Worm (Caenorhabditis elegans) whole organism, mixed stage, embryonic: Measurements from ENCODE around the gene K10C2.7.

ENCODE experiments used
- cnd-1 ChIP-seq: fragments of 200-800 bp; sonication (Bioruptor generic); optimal IDR thresholded peaks from 2 replicates; lab custom pipeline; 2018; ENCODE audit warnings: mild to moderate bottlenecking, missing genetic modification characterization, missing compliant biosample characterization
- flh-1 ChIP-seq: fragments of 200-800 bp; sonication (Bioruptor generic); optimal IDR thresholded peaks from 2 replicates; lab custom pipeline; 2018; ENCODE audit warnings: mild to moderate bottlenecking, missing genetic modification characterization, moderate library complexity, missing compliant biosample characterization
- nhr-12 ChIP-seq: fragments of 150-350 bp; optimal IDR thresholded peaks from 2 replicates; lab custom pipeline; 2014; ENCODE audit warnings: missing biosample characterization, missing genetic modification characterization
- nhr-2 ChIP-seq: fragments of 150-350 bp; optimal IDR thresholded peaks from 2 replicates; lab custom pipeline; 2014; ENCODE audit warnings: missing biosample characterization, missing genetic modification characterization
- nhr-76 ChIP-seq: sonication (generic microtip); optimal IDR thresholded peaks from 2 replicates; lab custom pipeline; 2017; ENCODE audit warnings: missing biosample characterization, missing genetic modification characterization
- snpc-4 ChIP-seq: fragments of 150-350 bp; optimal IDR thresholded peaks from 2 replicates; lab custom pipeline; 2014; ENCODE audit warnings: missing biosample characterization, missing genetic modification characterization
- sptf-1 ChIP-seq: sonication (generic microtip); optimal IDR thresholded peaks from 2 replicates; lab custom pipeline; 2017; ENCODE audit warnings: mild to moderate bottlenecking, missing genetic modification characterization, moderate library complexity, missing compliant biosample characterization
- unc-120 ChIP-seq: sonication (generic microtip); optimal IDR thresholded peaks from 2 replicates; lab custom pipeline; 2017; ENCODE audit warnings: missing genetic modification characterization, missing compliant biosample characterization; ENCODE audit not compliant: poor library complexity, severe bottlenecking

DNA sequence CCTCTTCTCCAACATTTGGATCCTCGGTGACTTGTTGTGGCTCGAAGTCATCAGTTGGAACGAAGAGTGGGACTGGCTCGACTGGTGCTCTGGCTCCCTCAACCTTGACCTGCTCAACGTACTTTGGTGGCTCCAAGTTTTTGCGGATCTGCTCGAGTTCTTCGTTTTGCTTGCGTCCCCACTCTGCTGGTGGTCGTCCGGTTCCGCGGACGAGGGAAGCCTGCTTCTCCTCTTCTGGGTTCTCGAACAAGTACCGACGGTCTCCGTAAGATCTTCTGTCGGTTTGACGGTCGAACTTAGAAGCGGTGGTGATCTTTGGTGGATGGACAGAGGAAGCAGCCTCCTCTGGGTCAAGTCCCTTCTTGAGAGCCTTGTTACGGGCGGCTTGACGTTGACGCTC lies 34.6 kb downstream of the K10C2.7 start:
- no peak for TF ChIP-seq nhr-76 (tag; lab: Kevin White, UChicago)
- TF ChIP-seq unc-120 (tag; lab: Kevin White, UChicago), result no peak
- TF ChIP-seq nhr-2 (tag; lab: Kevin White, UChicago), result no peak
- TF ChIP-seq snpc-4 (tag; lab: Kevin White, UChicago), result no peak
- TF ChIP-seq cnd-1 (tag; lab: Kevin White, UChicago), result no peak
- no peak for TF ChIP-seq nhr-12 (tag; lab: Kevin White, UChicago)
- TF ChIP-seq sptf-1 (tag; lab: Kevin White, UChicago), result no peak
- TF ChIP-seq flh-1 (GFP tag; lab: Kevin White, UChicago), result no peak
